Worm (Caenorhabditis elegans) whole organism, L4 larva: Measurements from ENCODE around the gene nas-10.

Source experiments
- D1046.2 ChIP-seq: fragments of 200-800 bp; sonication (Bioruptor generic); IDR thresholded peaks from 2 replicates; pipeline ENCODE4 v1.3.6; 2022; ENCODE audit warnings: missing genetic modification characterization, missing compliant biosample characterization
- F10B5.3 ChIP-seq: sonication (generic microtip); optimal IDR thresholded peaks from 2 replicates; lab custom pipeline; 2016; ENCODE audit warnings: mild to moderate bottlenecking, missing genetic modification characterization, missing compliant biosample characterization
- R02D3.7 ChIP-seq: fragments of 150-350 bp; sonication (generic microtip); optimal IDR thresholded peaks from 3 replicates; lab custom pipeline; 2014; ENCODE audit warnings: missing biosample characterization, missing genetic modification characterization
- Y48G9A.11 ChIP-seq: fragments of 200-800 bp; sonication (Bioruptor generic); IDR thresholded peaks from 2 replicates; pipeline ENCODE4 v1.3.6; 2022; ENCODE audit warnings: missing genetic modification reagents, missing genetic modification characterization, missing compliant biosample characterization
- ZK546.5 ChIP-seq, 2 experiments: sonication (generic microtip); optimal IDR thresholded peaks; 2 replicates each; lab custom pipeline; 2017; ENCODE audit warnings: missing biosample characterization in 2 of 2, missing genetic modification characterization in 2 of 2
- aha-1 ChIP-seq: fragments of 150-350 bp; peaks from one replicate; lab custom pipeline; 2014; ENCODE audit warnings: missing biosample characterization, missing genetic modification characterization
- ama-1 ChIP-seq: fragments of 150-350 bp; optimal IDR thresholded peaks from 2 replicates; lab custom pipeline; 2014; ENCODE audit warnings: inconsistent platforms, mixed read lengths
- arid-1 ChIP-seq: fragments of 200-800 bp; sonication (Bioruptor generic); conservative IDR thresholded peaks from 2 replicates; pipeline ENCODE4 v1.3.6; 2022; ENCODE audit warnings: missing genetic modification reagents, missing genetic modification characterization, missing compliant biosample characterization
- ceh-82 ChIP-seq: sonication (generic microtip); optimal IDR thresholded peaks from 2 replicates; lab custom pipeline; 2017; ENCODE audit warnings: missing biosample characterization, missing genetic modification characterization
- daf-19 ChIP-seq: fragments of 200-800 bp; sonication (Bioruptor generic); conservative IDR thresholded peaks from 2 replicates; pipeline ENCODE4 v1.3.6; 2022; ENCODE audit warnings: missing genetic modification characterization, missing compliant biosample characterization
- dmd-6 ChIP-seq: fragments of 200-800 bp; sonication (Bioruptor generic); IDR thresholded peaks from 2 replicates; pipeline ENCODE4 v1.3.6; 2022; ENCODE audit warnings: missing genetic modification reagents, missing genetic modification characterization, missing compliant biosample characterization
- dpl-1 ChIP-seq: fragments of 150-350 bp; optimal IDR thresholded peaks from 2 replicates; lab custom pipeline; 2014; ENCODE audit warnings: missing biosample characterization, missing genetic modification reagents, missing genetic modification characterization
- egl-27 ChIP-seq: sonication (generic microtip); optimal IDR thresholded peaks from 3 replicates; lab custom pipeline; 2017; ENCODE audit warnings: missing biosample characterization, missing genetic modification reagents, missing genetic modification characterization
- gei-8 ChIP-seq: fragments of 200-800 bp; sonication (Bioruptor generic); optimal IDR thresholded peaks from 2 replicates; lab custom pipeline; 2018; ENCODE audit warnings: mild to moderate bottlenecking, missing genetic modification characterization, missing compliant biosample characterization
- hlh-30 ChIP-seq: sonication (generic microtip); optimal IDR thresholded peaks from 2 replicates; lab custom pipeline; 2017; ENCODE audit warnings: antibody characterized with exemption, mild to moderate bottlenecking, missing genetic modification characterization, missing compliant biosample characterization; ENCODE audit not compliant: insufficient read depth
- hmg-1.1 ChIP-seq: fragments of 200-800 bp; sonication (Bioruptor generic); IDR thresholded peaks from 2 replicates; pipeline ENCODE4 v1.3.6; 2022; ENCODE audit warnings: missing genetic modification reagents, missing genetic modification characterization, missing compliant biosample characterization
- lin-1 ChIP-seq: fragments of 200-800 bp; sonication (Bioruptor generic); IDR thresholded peaks from 2 replicates; pipeline ENCODE4 v1.3.6; 2022; ENCODE audit warnings: missing genetic modification reagents, missing genetic modification characterization, missing compliant biosample characterization
- lin-13 ChIP-seq: fragments of 150-350 bp; optimal IDR thresholded peaks from 2 replicates; lab custom pipeline; 2014; ENCODE audit warnings: missing biosample characterization, missing genetic modification reagents, missing genetic modification characterization
- lin-29 ChIP-seq: fragments of 200-800 bp; sonication (Bioruptor generic); IDR thresholded peaks from 2 replicates; pipeline ENCODE4 v1.3.6; 2022; ENCODE audit warnings: missing genetic modification reagents, missing genetic modification characterization, missing compliant biosample characterization
- lin-39 ChIP-seq: fragments of 150-350 bp; optimal IDR thresholded peaks from 2 replicates; lab custom pipeline; 2014; ENCODE audit warnings: missing biosample characterization, missing genetic modification reagents, missing genetic modification characterization
- lir-3 ChIP-seq: sonication (generic microtip); optimal IDR thresholded peaks from 2 replicates; lab custom pipeline; 2016; ENCODE audit warnings: mild to moderate bottlenecking, missing genetic modification characterization, missing compliant biosample characterization
- lsy-2 ChIP-seq, 2 experiments: fragments of 150-350 bp in 1 of 2; sonication (generic microtip) in 1 of 2; optimal IDR thresholded peaks; 2 replicates each; lab custom pipeline; 2014 to 2017; ENCODE audit warnings: missing biosample characterization in 2 of 2, missing genetic modification characterization in 2 of 2
- madf-5 ChIP-seq, 2 experiments: fragments of 200-800 bp; sonication (Bioruptor generic); IDR thresholded peaks; 2 replicates each; pipeline ENCODE4 v1.3.6; 2022; ENCODE audit warnings: missing compliant biosample characterization in 2 of 2, missing genetic modification characterization in 2 of 2
- mdl-1 ChIP-seq, 2 experiments: fragments of 150-350 bp in 1 of 2; sonication (generic microtip) in 1 of 2; optimal IDR thresholded peaks; 2 replicates each; lab custom pipeline; 2014 to 2017; ENCODE audit warnings: missing biosample characterization in 2 of 2, missing genetic modification characterization in 2 of 2
- mdt-29 ChIP-seq: fragments of 200-800 bp; sonication (Bioruptor generic); IDR thresholded peaks from 2 replicates; pipeline ENCODE4 v1.3.6; 2022; ENCODE audit warnings: missing genetic modification reagents, missing genetic modification characterization, missing compliant biosample characterization
- nhr-111 ChIP-seq: fragments of 200-800 bp; sonication (Bioruptor generic); optimal IDR thresholded peaks from 2 replicates; lab custom pipeline; 2018; ENCODE audit warnings: mild to moderate bottlenecking, missing genetic modification characterization, missing compliant biosample characterization
- nhr-25 ChIP-seq: sonication (generic microtip); optimal IDR thresholded peaks from 2 replicates; lab custom pipeline; 2017; ENCODE audit warnings: missing genetic modification characterization, mild to moderate bottlenecking, missing compliant biosample characterization, antibody characterized with exemption, moderate library complexity, borderline replicate concordance; ENCODE audit not compliant: insufficient read depth
- nhr-41 ChIP-seq: fragments of 200-800 bp; sonication (Bioruptor generic); IDR thresholded peaks from 2 replicates; pipeline ENCODE4 v1.3.6; 2022; ENCODE audit warnings: missing genetic modification reagents, missing genetic modification characterization, missing compliant biosample characterization
- nhr-77 ChIP-seq: fragments of 150-350 bp; optimal IDR thresholded peaks from 2 replicates; lab custom pipeline; 2014; ENCODE audit warnings: missing biosample characterization, missing genetic modification characterization
- pqm-1 ChIP-seq: sonication (generic microtip); optimal IDR thresholded peaks from 2 replicates; lab custom pipeline; 2017; ENCODE audit warnings: missing biosample characterization, missing genetic modification characterization
- rbr-2 ChIP-seq: sonication (generic microtip); optimal IDR thresholded peaks from 2 replicates; lab custom pipeline; 2016; ENCODE audit warnings: missing genotype, missing genetic modification characterization, missing compliant biosample characterization
- saeg-2 ChIP-seq: fragments of 200-800 bp; sonication (Bioruptor generic); IDR thresholded peaks from 2 replicates; pipeline ENCODE4 v1.3.6; 2022; ENCODE audit warnings: missing genetic modification reagents, missing genetic modification characterization, missing compliant biosample characterization
- unc-130 ChIP-seq: sonication (generic microtip); optimal IDR thresholded peaks from 2 replicates; lab custom pipeline; 2016; ENCODE audit warnings: missing genetic modification reagents, missing genetic modification characterization, missing compliant biosample characterization
- zfp-3 ChIP-seq: fragments of 200-800 bp; sonication (Bioruptor generic); conservative IDR thresholded peaks from 2 replicates; pipeline ENCODE4 v1.3.6; 2022; ENCODE audit warnings: missing genetic modification reagents, missing genetic modification characterization, missing compliant biosample characterization
- zip-2 ChIP-seq: fragments of 150-350 bp; optimal IDR thresholded peaks from 2 replicates; lab custom pipeline; 2014; ENCODE audit warnings: missing biosample characterization, missing genetic modification characterization

nas-10 gene

ce11 chrX:10963453-10964046 is at the start of gene nas-10 (continued):
- TF ChIP-seq madf-5 (GFP tag; IDR thresholded peaks at IDR 0.05; lab: Robert Waterston, UW) (peak; percentile 34 to 87; a peak in 2 of 4 replicates), lsy-2 (tag; optimal IDR thresholded peaks at IDR 0.05; lab: Kevin White, UChicago) (no peak), lin-13 (GFP tag; lab: Kevin White, UChicago) (peak; percentile 49), ceh-82 (no peak), nhr-25 (tag; lab: Kevin White, UChicago) (peak; percentile 26)

ce11 chrX:11012337-11012736 is 49.0 kb upstream of the nas-10 start, which contains the start of gene F58A3.3:
Gene F58A3.3, plus strand, starts transcription at chrX:11012637.
- TF ChIP-seq lin-29 (GFP tag; lab: Robert Waterston, UW) = no peak
- TF ChIP-seq gei-8 (GFP tag; lab: Kevin White, UChicago) = no peak
- TF ChIP-seq zfp-3 (GFP tag; lab: Robert Waterston, UW) = no peak
- no peak for TF ChIP-seq hlh-30 (tag; lab: Kevin White, UChicago)
- no peak for TF ChIP-seq ZK546.5 (tag; optimal IDR thresholded peaks at IDR 0.05; lab: Kevin White, UChicago)
- TF ChIP-seq nhr-77 (tag; lab: Kevin White, UChicago) = no peak
- no peak for TF ChIP-seq daf-19 (GFP tag; lab: Robert Waterston, UW)
- TF ChIP-seq F10B5.3 (tag; lab: Kevin White, UChicago) = no peak
- no peak for TF ChIP-seq lin-39 (tag; lab: Kevin White, UChicago)
- no peak for TF ChIP-seq lin-1
- no peak for TF ChIP-seq D1046.2
- no peak for TF ChIP-seq R02D3.7
- no peak for TF ChIP-seq rbr-2 (tag; lab: Kevin White, UChicago)
- TF ChIP-seq dmd-6 = no peak
- TF ChIP-seq dpl-1 (GFP tag; lab: Kevin White, UChicago) = no peak

- TF ChIP-seq mdt-29 (GFP tag; lab: Robert Waterston, UW) (no peak), nhr-41 (GFP tag; lab: Robert Waterston, UW) (no peak), aha-1 (peak; percentile 45), zip-2 (tag; lab: Kevin White, UChicago) (no peak), saeg-2 (no peak), lsy-2 (tag; optimal IDR thresholded peaks at IDR 0.05; lab: Kevin White, UChicago) (no peak)
Measured at ce11 chrX:11010565-11010964, 47.3 kb upstream of the nas-10 start, which contains the start of gene F58A3.4. Gene F58A3.4, minus strand, starts transcription at chrX:11010665.

- TF ChIP-seq arid-1 (GFP tag; lab: Robert Waterston, UW) (no peak), lir-3 (tag; lab: Kevin White, UChicago) (no peak), mdl-1 (tag; optimal IDR thresholded peaks at IDR 0.05; lab: Kevin White, UChicago) (no peak), nhr-111 (GFP tag; lab: Kevin White, UChicago) (no peak), daf-19 (GFP tag; lab: Robert Waterston, UW) (no peak), lin-39 (tag; lab: Kevin White, UChicago) (no peak), hmg-1.1 (GFP tag; lab: Robert Waterston, UW) (no peak), Y48G9A.11 (GFP tag; lab: Robert Waterston, UW) (no peak), egl-27 (tag; lab: Kevin White, UChicago) (no peak), pqm-1 (no peak), unc-130 (GFP tag; lab: Kevin White, UChicago) (no peak), ama-1 (lab: Kevin White, UChicago) (no peak), hlh-30 (tag; lab: Kevin White, UChicago) (no peak), gei-8 (GFP tag; lab: Kevin White, UChicago) (no peak), madf-5 (GFP tag; IDR thresholded peaks at IDR 0.05; lab: Robert Waterston, UW) (no peak)
Measured at ce11 chrX:11008954-11009353, 45.7 kb upstream of the nas-10 start, which contains the start of gene ttr-31. Gene ttr-31, minus strand, starts transcription at chrX:11009054.
